Worm (Caenorhabditis elegans): ENCODE results near the gene F25D1.5.

ce11 chrV:10548981-10549380 lies 2.4 kb upstream of the F25D1.5 start, which contains the start of gene srd-34:
- TF ChIP-seq nhr-71 (tag; optimal IDR thresholded peaks at IDR 0.05), result no peak
- TF ChIP-seq lin-15B (tag; optimal IDR thresholded peaks at IDR 0.05), result no peak
- TF ChIP-seq nhr-28 (tag; optimal IDR thresholded peaks at IDR 0.05), result no peak
- no peak for TF ChIP-seq fkh-10 (GFP tag; optimal IDR thresholded peaks at IDR 0.05)
- TF ChIP-seq lsy-2 (tag; optimal IDR thresholded peaks at IDR 0.05), result no peak
- TF ChIP-seq xbp-1 (tag; optimal IDR thresholded peaks at IDR 0.05), result no peak
- TF ChIP-seq zag-1 (tag; optimal IDR thresholded peaks at IDR 0.05), result no peak
- no peak for TF ChIP-seq elt-2 (tag; optimal IDR thresholded peaks at IDR 0.05)
- no peak for TF ChIP-seq nhr-76 (tag; optimal IDR thresholded peaks at IDR 0.05)
- no peak for TF ChIP-seq lin-14 (GFP tag; optimal IDR thresholded peaks at IDR 0.05)
- no peak for TF ChIP-seq lin-35 (GFP tag; optimal IDR thresholded peaks at IDR 0.05)
- no peak for TF ChIP-seq mab-9 (GFP tag; IDR thresholded peaks at IDR 0.05)
